Fruit fly (Drosophila melanogaster) whole organism, embryonic: Measurements from ENCODE around the gene Pis.
A peak's percentile ranks its signal among the peaks of the same experiment; 100 is the strongest.

Source experiments
- Atf-2 ChIP-seq: fragments of 200-800 bp; sonication (Bioruptor generic); optimal IDR thresholded peaks from 2 replicates; lab custom pipeline; 2016; ENCODE audit warnings: missing biosample characterization, missing genetic modification characterization
- BtbVII ChIP-seq: fragments of 200-800 bp; sonication (Bioruptor generic); optimal IDR thresholded peaks from 3 replicates; lab custom pipeline; 2017; ENCODE audit warnings: missing biosample characterization, mild to moderate bottlenecking, missing genetic modification characterization
- C15 ChIP-seq: fragments of 200-800 bp; sonication (Bioruptor generic); IDR thresholded peaks from 3 replicates; pipeline ENCODE4 v1.3.6; 2022; ENCODE audit warnings: missing biosample characterization, missing genetic modification characterization
- CG11398 ChIP-seq: fragments of 200-800 bp; sonication (Bioruptor generic); optimal IDR thresholded peaks from 2 replicates; lab custom pipeline; 2016; ENCODE audit warnings: missing biosample characterization, missing genetic modification characterization
- CG12104 ChIP-seq: fragments of 200-800 bp; sonication (Bioruptor generic); optimal IDR thresholded peaks from 3 replicates; lab custom pipeline; 2016; ENCODE audit warnings: missing biosample characterization, missing genetic modification characterization
- CG12236 ChIP-seq: fragments of 200-800 bp; sonication (Bioruptor generic); optimal IDR thresholded peaks from 2 replicates; lab custom pipeline; 2016; ENCODE audit warnings: missing biosample characterization, missing genetic modification characterization
- CG12744 ChIP-seq: fragments of 200-800 bp; sonication (Bioruptor generic); optimal IDR thresholded peaks from 2 replicates; lab custom pipeline; 2016; ENCODE audit warnings: missing biosample characterization, missing genetic modification characterization
- CG12769 ChIP-seq: fragments of 200-800 bp; sonication (Bioruptor generic); optimal IDR thresholded peaks from 2 replicates; lab custom pipeline; 2019; ENCODE audit warnings: missing biosample characterization, mild to moderate bottlenecking, missing genetic modification characterization, moderate library complexity
- CG14965 ChIP-seq: fragments of 200-800 bp; sonication (Bioruptor generic); optimal IDR thresholded peaks from 2 replicates; lab custom pipeline; 2016; ENCODE audit warnings: missing biosample characterization, missing genetic modification characterization, borderline replicate concordance
- CG17802 ChIP-seq: fragments of 200-800 bp; sonication (Bioruptor generic); optimal IDR thresholded peaks from 2 replicates; lab custom pipeline; 2018; ENCODE audit warnings: missing biosample characterization, mild to moderate bottlenecking, missing genetic modification characterization, moderate library complexity
- CG1792 ChIP-seq: fragments of 200-800 bp; sonication (Bioruptor generic); optimal IDR thresholded peaks from 2 replicates; lab custom pipeline; 2016; ENCODE audit warnings: missing biosample characterization, missing genetic modification characterization
- CG33557 ChIP-seq: fragments of 200-800 bp; sonication (Bioruptor generic); optimal IDR thresholded peaks from 2 replicates; lab custom pipeline; 2019; ENCODE audit warnings: missing biosample characterization, mild to moderate bottlenecking, missing genetic modification characterization, moderate library complexity
- CG4854 ChIP-seq: fragments of 200-800 bp; sonication (Bioruptor generic); optimal IDR thresholded peaks from 2 replicates; lab custom pipeline; 2016; ENCODE audit warnings: missing biosample characterization, missing genetic modification characterization, inconsistent platforms
- CG6654 ChIP-seq: fragments of 200-800 bp; sonication (Bioruptor generic); optimal IDR thresholded peaks from 2 replicates; lab custom pipeline; 2017; ENCODE audit warnings: missing biosample characterization, mild to moderate bottlenecking, missing genetic modification characterization
- CG6683 ChIP-seq: fragments of 200-800 bp; sonication (Bioruptor generic); optimal IDR thresholded peaks from 2 replicates; lab custom pipeline; 2017; ENCODE audit warnings: missing biosample characterization, mild to moderate bottlenecking, missing genetic modification characterization, missing genetic modification reagents
- CG6791 ChIP-seq: fragments of 200-800 bp; sonication (Bioruptor generic); IDR thresholded peaks from 3 replicates; pipeline ENCODE4 v1.3.6; 2022; ENCODE audit warnings: missing biosample characterization, missing genetic modification characterization; ENCODE audit not compliant: partially characterized antibody
- CG7372 ChIP-seq: fragments of 200-800 bp; sonication (Bioruptor generic); IDR thresholded peaks from 2 replicates; pipeline ENCODE4 v1.3.6; 2022; ENCODE audit warnings: missing biosample characterization, missing genetic modification characterization
- CG9797 ChIP-seq: fragments of 200-800 bp; sonication (Bioruptor generic); optimal IDR thresholded peaks from 3 replicates; lab custom pipeline; 2018; ENCODE audit warnings: missing biosample characterization, mild to moderate bottlenecking, missing genetic modification characterization
- CG9932 ChIP-seq: fragments of 200-800 bp; sonication (Bioruptor generic); IDR thresholded peaks from 2 replicates; pipeline ENCODE4 v1.3.6; 2022; ENCODE audit warnings: missing biosample characterization, missing genetic modification characterization
- CrebB ChIP-seq: fragments of 200-800 bp; sonication (Bioruptor generic); optimal IDR thresholded peaks from 3 replicates; lab custom pipeline; 2018; ENCODE audit warnings: missing biosample characterization, mild to moderate bottlenecking, missing genetic modification characterization
- D ChIP-seq, 2 experiments: fragments of 200-800 bp in 1 of 2; fragments of >200 bp in 1 of 2; sonication (Bioruptor generic) in 1 of 2; optimal IDR thresholded peaks; 2 replicates in 1 of 2; 3 replicates in 1 of 2; lab custom pipeline; 2017; ENCODE audit warnings: mild to moderate bottlenecking in 1 of 2, missing biosample characterization in 1 of 2, missing genetic modification characterization in 1 of 2, missing genetic modification reagents in 1 of 2
- H15 ChIP-seq: fragments of 200-800 bp; sonication (Bioruptor generic); IDR thresholded peaks from 3 replicates; pipeline ENCODE4 v1.3.6; 2022; ENCODE audit warnings: missing biosample characterization, missing genetic modification characterization
- Hey ChIP-seq: fragments of 200-800 bp; sonication (Bioruptor generic); optimal IDR thresholded peaks from 3 replicates; lab custom pipeline; 2018; ENCODE audit warnings: missing biosample characterization, mild to moderate bottlenecking, missing genetic modification characterization
- Hmr ChIP-seq: fragments of 200-800 bp; sonication (Bioruptor generic); optimal IDR thresholded peaks from 3 replicates; lab custom pipeline; 2017; ENCODE audit warnings: mild to moderate bottlenecking, missing biosample characterization, missing genetic modification reagents, missing genetic modification characterization
- Mad ChIP-seq: fragments of 200-800 bp; sonication (Bioruptor generic); optimal IDR thresholded peaks from 2 replicates; lab custom pipeline; 2016; ENCODE audit warnings: missing biosample characterization, missing genetic modification characterization
- NC2α ChIP-seq: fragments of 200-800 bp; sonication (Bioruptor generic); optimal IDR thresholded peaks from 2 replicates; lab custom pipeline; 2016; ENCODE audit warnings: missing biosample characterization, missing genetic modification characterization
- NC2β ChIP-seq: fragments of 200-800 bp; sonication (Bioruptor generic); optimal IDR thresholded peaks from 2 replicates; lab custom pipeline; 2016; ENCODE audit warnings: missing biosample characterization, missing genetic modification characterization
- NFAT ChIP-seq: fragments of 200-800 bp; sonication (Bioruptor generic); IDR thresholded peaks from 2 replicates; pipeline ENCODE4 v1.3.6; 2022; ENCODE audit warnings: missing biosample characterization, missing genetic modification characterization
- NfI ChIP-seq: fragments of 200-800 bp; sonication (Bioruptor generic); optimal IDR thresholded peaks from 3 replicates; lab custom pipeline; 2018; ENCODE audit warnings: missing biosample characterization, mild to moderate bottlenecking, missing genetic modification characterization, moderate library complexity
- Six4 ChIP-seq: fragments of 200-800 bp; sonication (Bioruptor generic); optimal IDR thresholded peaks from 2 replicates; lab custom pipeline; 2016; ENCODE audit warnings: missing biosample characterization, missing genetic modification characterization
- Sry-β ChIP-seq: fragments of 200-800 bp; sonication (Bioruptor generic); optimal IDR thresholded peaks from 2 replicates; lab custom pipeline; 2018; ENCODE audit warnings: missing biosample characterization, mild to moderate bottlenecking, missing genetic modification characterization, moderate library complexity
- Usf ChIP-seq: fragments of 200-800 bp; sonication (Bioruptor generic); optimal IDR thresholded peaks from 2 replicates; lab custom pipeline; 2017; ENCODE audit warnings: missing genotype, missing biosample characterization, missing genetic modification characterization
- Vsx1 ChIP-seq: fragments of 200-800 bp; sonication (Bioruptor generic); optimal IDR thresholded peaks from 2 replicates; lab custom pipeline; 2017; ENCODE audit warnings: missing biosample characterization, mild to moderate bottlenecking, missing genetic modification characterization, missing genetic modification reagents
- ac ChIP-seq: fragments of 200-800 bp; sonication (Bioruptor generic); optimal IDR thresholded peaks from 3 replicates; lab custom pipeline; 2017; ENCODE audit warnings: missing biosample characterization, mild to moderate bottlenecking, missing genetic modification characterization
- ase ChIP-seq: fragments of 200-800 bp; sonication (Bioruptor generic); IDR thresholded peaks from 3 replicates; pipeline ENCODE4 v1.3.6; 2022; ENCODE audit warnings: missing biosample characterization, missing genetic modification characterization
- chif ChIP-seq, 2 experiments: fragments of 200-800 bp; sonication (Bioruptor generic); optimal IDR thresholded peaks; 3 replicates each; lab custom pipeline; 2016; ENCODE audit warnings: missing biosample characterization in 2 of 2, missing genetic modification characterization in 2 of 2
- chinmo ChIP-seq: fragments of 200-800 bp; sonication (Bioruptor generic); IDR thresholded peaks from 4 replicates; pipeline ENCODE4 v1.3.6; 2022; ENCODE audit warnings: missing biosample characterization, missing genetic modification characterization; ENCODE audit not compliant: partially characterized antibody
- fd64A ChIP-seq: fragments of 200-800 bp; sonication (Bioruptor generic); optimal IDR thresholded peaks from 3 replicates; lab custom pipeline; 2018; ENCODE audit warnings: missing biosample characterization, mild to moderate bottlenecking, missing genetic modification characterization
- fru ChIP-seq: fragments of >200 bp; optimal IDR thresholded peaks from 2 replicates; lab custom pipeline; 2017
- gsb-n ChIP-seq: fragments of 200-800 bp; sonication (Bioruptor generic); optimal IDR thresholded peaks from 3 replicates; lab custom pipeline; 2018; ENCODE audit warnings: missing biosample characterization, mild to moderate bottlenecking, missing genetic modification characterization
- insv ChIP-seq, 2 experiments: fragments of 200-800 bp; sonication (Bioruptor generic); optimal IDR thresholded peaks; 3 replicates each; lab custom pipeline; 2016 to 2018; ENCODE audit warnings: missing biosample characterization in 2 of 2, missing genetic modification characterization in 2 of 2
- lab ChIP-seq: fragments of 200-800 bp; sonication (Bioruptor generic); optimal IDR thresholded peaks from 3 replicates; lab custom pipeline; 2017; ENCODE audit warnings: missing biosample characterization, missing genetic modification characterization, mild to moderate bottlenecking, moderate library complexity, missing genetic modification reagents
- pzg ChIP-seq: fragments of 200-800 bp; sonication (Bioruptor generic); optimal IDR thresholded peaks from 3 replicates; lab custom pipeline; 2018; ENCODE audit warnings: missing biosample characterization, mild to moderate bottlenecking, missing genetic modification characterization, moderate library complexity
- row ChIP-seq: fragments of 200-800 bp; sonication (Bioruptor generic); IDR thresholded peaks from 3 replicates; pipeline ENCODE4 v1.3.6; 2022; ENCODE audit warnings: missing biosample characterization, missing genetic modification characterization
- sens-2 ChIP-seq: fragments of 200-800 bp; sonication (Bioruptor generic); IDR thresholded peaks from 2 replicates; pipeline ENCODE4 v1.3.6; 2022; ENCODE audit warnings: missing biosample characterization, missing genetic modification characterization
- ttk ChIP-seq: fragments of 200-800 bp; sonication (Bioruptor generic); IDR thresholded peaks from 2 replicates; pipeline ENCODE4 v2.1.2; 2022; ENCODE audit warnings: missing biosample characterization, missing genetic modification characterization
- unc-4 ChIP-seq: fragments of 200-800 bp; sonication (Bioruptor generic); IDR thresholded peaks from 2 replicates; pipeline ENCODE4 v1.3.6; 2022; ENCODE audit warnings: missing biosample characterization, missing genetic modification characterization; ENCODE audit not compliant: partially characterized antibody
- zf30C ChIP-seq: fragments of 200-800 bp; sonication (Bioruptor generic); optimal IDR thresholded peaks from 3 replicates; lab custom pipeline; 2018; ENCODE audit warnings: missing biosample characterization, mild to moderate bottlenecking, missing genetic modification characterization

Gene Pis

dm6 chrX:15740881-15741280 is 37.3 kb upstream of the Pis start:
- no peak for TF ChIP-seq H15
- TF ChIP-seq CG9932 (GFP tag; lab: Robert Waterston, UW) = 0 out of 2 replicates have a peak, but pooled peaks have one; percentile 28
- peak; percentile 3 for TF ChIP-seq BtbVII (GFP tag; lab: Kevin White, UChicago)
- no peak for TF ChIP-seq zf30C
- peak; percentile 24; the same call in 2 of the 3 replicates for TF ChIP-seq row (GFP tag; lab: Robert Waterston, UW)

- TF ChIP-seq Hmr (peak; percentile 89), C15 (GFP tag; lab: Robert Waterston, UW) (peak; percentile 47; the same call in 1 of the 3 replicates), CG12236 (GFP tag; lab: Kevin White, UChicago) (no peak), CG14965 (GFP tag; lab: Kevin White, UChicago) (no peak), pzg (peak; percentile 7), Usf (GFP tag; lab: Kevin White, UChicago) (no peak), Hey (tag; lab: Kevin White, UChicago) (peak; percentile 57), fd64A (GFP tag; lab: Kevin White, UChicago) (no peak), CG9797 (GFP tag; lab: Kevin White, UChicago) (no peak), CG1792 (peak; percentile 29), ac (GFP tag; lab: Kevin White, UChicago) (no peak), CG17802 (no peak), Sry-β (GFP tag; lab: Kevin White, UChicago) (no peak), CG11398 (GFP tag; lab: Kevin White, UChicago) (no peak), ttk (GFP tag; lab: Robert Waterston, UW) (peak; percentile 55), unc-4 (GFP tag; lab: Robert Waterston, UW) (no peak), CG4854 (GFP tag; lab: Kevin White, UChicago) (peak; percentile 27), CG6683 (GFP tag; lab: Kevin White, UChicago) (peak; percentile 63), CrebB (tag; lab: Kevin White, UChicago) (peak; percentile 50), Vsx1 (peak; percentile 70), NFAT (peak; percentile 72), NfI (peak; percentile 74), NC2β (GFP tag; lab: Kevin White, UChicago) (peak; percentile 45), CG7372 (peak; percentile 57; the same call in 1 of the 2 replicates), D (optimal IDR thresholded peaks at IDR 0.05; lab: Kevin White, UChicago) (no peak), D (GFP tag; optimal IDR thresholded peaks at IDR 0.05; lab: Kevin White, UChicago) (no peak), CG12104 (no peak), insv (GFP tag; optimal IDR thresholded peaks at IDR 0.05; lab: Kevin White, UChicago) (peak in 1 of 2 experiments; percentile 27), CG6654 (GFP tag; lab: Kevin White, UChicago) (no peak), fru (no peak), lab (GFP tag; lab: Kevin White, UChicago) (peak; percentile 90), Atf-2 (GFP tag; lab: Kevin White, UChicago) (peak; percentile 3), CG6791 (GFP tag; lab: Robert Waterston, UW) (no peak), CG33557 (GFP tag; lab: Kevin White, UChicago) (no peak), gsb-n (tag; lab: Kevin White, UChicago) (no peak), sens-2 (GFP tag; lab: Robert Waterston, UW) (peak; percentile 40; the same call in 1 of the 2 replicates), ase (peak; percentile 65; the same call in 1 of the 3 replicates), NC2α (GFP tag; lab: Kevin White, UChicago) (no peak), Six4 (GFP tag; lab: Kevin White, UChicago) (peak; percentile 31), CG12769 (tag; lab: Kevin White, UChicago) (peak; percentile 87), Mad (GFP tag; lab: Kevin White, UChicago) (peak; percentile 52), chinmo (GFP tag; lab: Robert Waterston, UW) (no peak), chif (GFP tag; optimal IDR thresholded peaks at IDR 0.05; lab: Kevin White, UChicago) (peak in 1 of 2 experiments; percentile 40), CG12744 (GFP tag; lab: Kevin White, UChicago) (peak; percentile 51)
These were observed 36.7 kb upstream of the Pis start for dm6 chrX:15740288-15740726.
